Worm (Caenorhabditis elegans): ENCODE data around the gene AC8.10.

The AC8.10 gene

DNA sequence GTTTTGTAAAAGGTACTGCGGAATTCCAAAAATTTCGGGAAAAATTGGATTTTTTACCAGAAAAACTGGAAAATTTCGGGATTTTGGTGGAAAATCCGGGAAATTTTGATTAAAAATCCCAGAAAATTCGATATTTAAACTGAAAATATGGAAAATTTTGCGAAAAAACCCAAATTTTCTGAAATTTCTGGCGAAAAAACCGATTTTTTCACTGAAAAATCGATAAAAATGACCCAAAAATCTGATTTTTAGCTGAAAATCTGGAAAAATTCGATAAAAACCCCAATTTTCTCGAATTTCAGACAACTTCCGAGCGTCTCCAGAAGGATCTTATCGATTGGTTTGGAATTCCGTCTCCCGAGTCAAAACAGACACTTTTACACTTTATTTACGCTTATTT, 46.4 kb downstream of the AC8.10 start, which contains the start of gene T08D2.8:
Gene T08D2.8, plus strand, starts transcription at position 301 of the 400 bp plus-strand sequence.
- TF ChIP-seq nhr-77 (tag; optimal IDR thresholded peaks at IDR 0.05) (no peak), ceh-28 (tag; optimal IDR thresholded peaks at IDR 0.05) (no peak), elt-1 (tag; optimal IDR thresholded peaks at IDR 0.05) (no peak), nhr-237 (tag; optimal IDR thresholded peaks at IDR 0.05) (no peak), egl-5 (tag; optimal IDR thresholded peaks at IDR 0.05) (no peak), nfya-1 (tag; optimal IDR thresholded peaks at IDR 0.05; ENCODE audit: insufficient read depth) (no peak), nhr-12 (tag; optimal IDR thresholded peaks at IDR 0.05) (no peak), hmg-11 (tag; optimal IDR thresholded peaks at IDR 0.05) (no peak), snpc-4 (tag; optimal IDR thresholded peaks at IDR 0.05) (no peak), elt-2 (tag; optimal IDR thresholded peaks at IDR 0.05) (no peak), lsy-12 (tag; optimal IDR thresholded peaks at IDR 0.05) (no peak), zag-1 (tag; optimal IDR thresholded peaks at IDR 0.05) (no peak), mdl-1 (tag; optimal IDR thresholded peaks at IDR 0.05) (no peak), jun-1 (tag; optimal IDR thresholded peaks at IDR 0.05) (no peak)

Measured in whole organism, L3 larva.